Fruit fly (Drosophila melanogaster): Measurements from ENCODE around the gene HP4.

Gene HP4

dm6 chr3L:7961973-7962753 is 13.8 kb downstream of the HP4 start (continued):
- TF ChIP-seq CG31224 (GFP tag; IDR thresholded peaks at IDR 0.05) = no peak
- peak; percentile 67 for TF ChIP-seq nmo (GFP tag; optimal IDR thresholded peaks at IDR 0.05)
- no peak for TF ChIP-seq HmgD (GFP tag; optimal IDR thresholded peaks at IDR 0.05)
- TF ChIP-seq ttk (GFP tag; IDR thresholded peaks at IDR 0.05) = no peak
- TF ChIP-seq lola (GFP tag; optimal IDR thresholded peaks at IDR 0.05) = peak in 1 of 3 experiments; percentile 65
- 0 out of 2 replicates have a peak, but pooled peaks have one; percentile 21 for TF ChIP-seq chm (GFP tag; IDR thresholded peaks at IDR 0.05)
- no peak for TF ChIP-seq Usf (GFP tag; optimal IDR thresholded peaks at IDR 0.05)
- peak; percentile 35 for TF ChIP-seq grau (tag; optimal IDR thresholded peaks at IDR 0.05)
- TF ChIP-seq CG10267 (tag; optimal IDR thresholded peaks at IDR 0.05) = peak; percentile 45
- TF ChIP-seq fd96Cb (tag; optimal IDR thresholded peaks at IDR 0.05) = peak; percentile 39
- TF ChIP-seq CG17385 (GFP tag; optimal IDR thresholded peaks at IDR 0.05) = peak; percentile 21
- no peak for TF ChIP-seq CG11695 (GFP tag; IDR thresholded peaks at IDR 0.05)
- TF ChIP-seq CG8388 (GFP tag; optimal IDR thresholded peaks at IDR 0.05) = peak; percentile 38
- no peak for TF ChIP-seq hth (optimal IDR thresholded peaks at IDR 0.05)
- TF ChIP-seq CG6765 (GFP tag; optimal IDR thresholded peaks at IDR 0.05) = no peak
- peak; percentile 47 for TF ChIP-seq CG15601 (tag; optimal IDR thresholded peaks at IDR 0.05)
- no peak for TF ChIP-seq CG32772 (GFP tag; IDR thresholded peaks at IDR 0.05)
- no peak for TF ChIP-seq CTCF (GFP tag; optimal IDR thresholded peaks at IDR 0.05)
- TF ChIP-seq CG12104 (GFP tag; optimal IDR thresholded peaks at IDR 0.05) = no peak
- no peak for TF ChIP-seq CG8478 (optimal IDR thresholded peaks at IDR 0.05)
- TF ChIP-seq B-H1 (GFP tag; IDR thresholded peaks at IDR 0.05) = no peak
- TF ChIP-seq CG12942 (GFP tag; optimal IDR thresholded peaks at IDR 0.05) = no peak
- TF ChIP-seq H2.0 (GFP tag; IDR thresholded peaks at IDR 0.05) = no peak
- no peak for TF ChIP-seq cwo (GFP tag; optimal IDR thresholded peaks at IDR 0.05)
- no peak for TF ChIP-seq Mes4 (GFP tag; optimal IDR thresholded peaks at IDR 0.05)
- TF ChIP-seq CG11504 (tag; optimal IDR thresholded peaks at IDR 0.05) = peak; percentile 73
- no peak for TF ChIP-seq CHES-1-like (GFP tag; optimal IDR thresholded peaks at IDR 0.05)
- TF ChIP-seq CG9932 (GFP tag; IDR thresholded peaks at IDR 0.05) = no peak
- TF ChIP-seq CG5953 (GFP tag; IDR thresholded peaks at IDR 0.05) = no peak
- no peak for TF ChIP-seq Dfd (GFP tag; optimal IDR thresholded peaks at IDR 0.05)
- TF ChIP-seq CG12071 (GFP tag; optimal IDR thresholded peaks at IDR 0.05) = no peak
- TF ChIP-seq CG1602 (GFP tag; optimal IDR thresholded peaks at IDR 0.05) = peak; percentile 1
- TF ChIP-seq CG17802 (tag; optimal IDR thresholded peaks at IDR 0.05) = no peak
- no peak for TF ChIP-seq pros (GFP tag; optimal IDR thresholded peaks at IDR 0.05)
- TF ChIP-seq CG16779 (GFP tag; IDR thresholded peaks at IDR 0.05) = no peak
- TF ChIP-seq slp2 (GFP tag; optimal IDR thresholded peaks at IDR 0.05) = no peak
- no peak for TF ChIP-seq CG14050 (GFP tag; IDR thresholded peaks at IDR 0.05)
- TF ChIP-seq CG30020 (tag; optimal IDR thresholded peaks at IDR 0.05) = no peak
- TF ChIP-seq al (GFP tag; IDR thresholded peaks at IDR 0.05) = no peak
- peak; percentile 57 for TF ChIP-seq CoRest (tag; optimal IDR thresholded peaks at IDR 0.05)
- peak; percentile 62 for TF ChIP-seq gem (tag; optimal IDR thresholded peaks at IDR 0.05)
- TF ChIP-seq dm (GFP tag; optimal IDR thresholded peaks at IDR 0.05) = no peak
- TF ChIP-seq CG9876 (GFP tag; optimal IDR thresholded peaks at IDR 0.05) = no peak
- no peak for TF ChIP-seq ara (GFP tag; IDR thresholded peaks at IDR 0.05)
- TF ChIP-seq CG2875 (GFP tag; optimal IDR thresholded peaks at IDR 0.05) = no peak
- no peak for TF ChIP-seq ind (GFP tag; optimal IDR thresholded peaks at IDR 0.05)
- TF ChIP-seq CG15696 (tag; optimal IDR thresholded peaks at IDR 0.05) = peak; percentile 19
- TF ChIP-seq gro (GFP tag; optimal IDR thresholded peaks at IDR 0.05) = no peak
- TF ChIP-seq CG10654 (GFP tag; optimal IDR thresholded peaks at IDR 0.05) = no peak
- no peak for TF ChIP-seq Deaf1 (tag; optimal IDR thresholded peaks at IDR 0.05)
- TF ChIP-seq sob (GFP tag; IDR thresholded peaks at IDR 0.05) = no peak
- no peak for TF ChIP-seq shn (GFP tag; optimal IDR thresholded peaks at IDR 0.05)

Measured in whole organism, embryonic.